Worm (Caenorhabditis elegans) whole organism, L4/young adult: Measurements from ENCODE around the gene srx-112.
"Not testable (repeated sequence)": the region's sequence is repeated elsewhere in the genome, so short reads cannot be mapped to it uniquely, and the experiment has no call there.

Source experiments
- W03F9.2 ChIP-seq: fragments of 150-350 bp; optimal IDR thresholded peaks from 2 replicates; lab custom pipeline; 2014; ENCODE audit warnings: missing biosample characterization, missing genetic modification characterization
- dao-5 ChIP-seq: sonication (generic microtip); optimal IDR thresholded peaks from 2 replicates; lab custom pipeline; 2016; ENCODE audit warnings: missing genotype, missing genetic modification characterization, moderate library complexity, missing compliant biosample characterization
- him-1 ChIP-seq: sonication (generic microtip); optimal IDR thresholded peaks from 2 replicates; lab custom pipeline; 2016; ENCODE audit warnings: missing genotype, missing genetic modification reagents, missing genetic modification characterization, missing compliant biosample characterization

Gene srx-112

ce11 chrII:3785257-3785656 is 20.9 kb upstream of the srx-112 start, which contains the start of gene T24E12.1:
T24E12.1 (plus strand) TSS chrII:3785557.
- TF ChIP-seq W03F9.2 (tag; lab: Kevin White, UChicago) (no peak), him-1 (tag; lab: Kevin White, UChicago) (no peak), dao-5 (tag; lab: Kevin White, UChicago) (no peak)

- no peak for TF ChIP-seq dao-5 (tag; lab: Kevin White, UChicago)
- no peak for TF ChIP-seq W03F9.2 (tag; lab: Kevin White, UChicago)
- TF ChIP-seq him-1 (tag; lab: Kevin White, UChicago): no peak
Measured at ce11 chrII:3782309-3783000, 18.1 kb upstream of the srx-112 start, which contains the start of gene T24E12.2. T24E12.2 (plus strand) TSS chrII:3782950.

ce11 chrII:3781238-3781637 is 16.9 kb upstream of the srx-112 start:
- TF ChIP-seq W03F9.2 (tag; lab: Kevin White, UChicago): no peak
- no peak for TF ChIP-seq dao-5 (tag; lab: Kevin White, UChicago)
- TF ChIP-seq him-1 (tag; lab: Kevin White, UChicago): no peak

- TF ChIP-seq him-1 (tag; lab: Kevin White, UChicago) (no peak), dao-5 (tag; lab: Kevin White, UChicago) (no peak), W03F9.2 (tag; lab: Kevin White, UChicago) (no peak)
Measured at ce11 chrII:3779463-3779862, 15.1 kb upstream of the srx-112 start, which contains the start of gene T24E12.11. T24E12.11 (minus strand) TSS chrII:3779563.

ce11 chrII:3777802-3778201 is 13.4 kb upstream of the srx-112 start:
- TF ChIP-seq dao-5 (tag; lab: Kevin White, UChicago): no peak
- no peak for TF ChIP-seq him-1 (tag; lab: Kevin White, UChicago)
- TF ChIP-seq W03F9.2 (tag; lab: Kevin White, UChicago): no peak

ce11 chrII:3775719-3776118 is 11.3 kb upstream of the srx-112 start, which contains the start of gene T24E12.3:
T24E12.3 (plus strand) TSS chrII:3776019.
- TF ChIP-seq him-1 (tag; lab: Kevin White, UChicago) (no peak), W03F9.2 (tag; lab: Kevin White, UChicago) (no peak), dao-5 (tag; lab: Kevin White, UChicago) (no peak)

ce11 chrII:3773130-3773529 is 8.7 kb upstream of the srx-112 start, which contains the start of gene T24E12.10:
T24E12.10 (minus strand) TSS chrII:3773230.
- TF ChIP-seq dao-5 (tag; lab: Kevin White, UChicago): no peak
- no peak for TF ChIP-seq W03F9.2 (tag; lab: Kevin White, UChicago)

ce11 chrII:3771640-3772039 is 7.3 kb upstream of the srx-112 start:
- TF ChIP-seq dao-5 (tag; lab: Kevin White, UChicago): no peak
- TF ChIP-seq W03F9.2 (tag; lab: Kevin White, UChicago): no peak
- no peak for TF ChIP-seq him-1 (tag; lab: Kevin White, UChicago)

ce11 chrII:3761599-3761998 is 2.8 kb downstream of the srx-112 start, which contains the start of gene T24E12.6:
T24E12.6 (minus strand) TSS chrII:3761699.
- TF ChIP-seq W03F9.2, him-1, dao-5 (tag; lab: Kevin White, UChicago): not testable (repeated sequence)

ce11 chrII:3759010-3759409 is 5.4 kb downstream of the srx-112 start, which contains the start of gene T24E12.12:
T24E12.12 (plus strand) TSS chrII:3759290.
- TF ChIP-seq W03F9.2 (tag; lab: Kevin White, UChicago) (no peak), him-1 (tag; lab: Kevin White, UChicago) (no peak), dao-5 (tag; lab: Kevin White, UChicago) (no peak)

ce11 chrII:3757499-3757898 is 6.9 kb downstream of the srx-112 start, which contains the start of gene srx-111:
srx-111 (plus strand) TSS chrII:3757799.
- TF ChIP-seq W03F9.2 (tag; lab: Kevin White, UChicago) (no peak), dao-5 (tag; lab: Kevin White, UChicago) (no peak), him-1 (tag; lab: Kevin White, UChicago) (no peak)

- TF ChIP-seq dao-5 (tag; lab: Kevin White, UChicago): no peak
- no peak for TF ChIP-seq W03F9.2 (tag; lab: Kevin White, UChicago)
- no peak for TF ChIP-seq him-1 (tag; lab: Kevin White, UChicago)
Measured at ce11 chrII:3753598-3753997, 10.8 kb downstream of the srx-112 start, which contains the start of gene rcd-1. rcd-1 (plus strand) TSS chrII:3753898.

- TF ChIP-seq him-1 (tag; lab: Kevin White, UChicago): no peak
- TF ChIP-seq W03F9.2 (tag; lab: Kevin White, UChicago): no peak
- TF ChIP-seq dao-5 (tag; lab: Kevin White, UChicago): no peak
Measured at ce11 chrII:3752184-3752583, 12.2 kb downstream of the srx-112 start, which contains the start of gene sdz-11. sdz-11 (minus strand) TSS chrII:3752284.
